Fruit fly (Drosophila melanogaster): ENCODE measurements around the gene Syp.

Syp gene

dm6 chr3R:20756429-20756828, at the start of gene Syp:
Syp (plus strand) TSS chr3R:20756729.
- TF ChIP-seq CG8478 (optimal IDR thresholded peaks at IDR 0.05) (no peak), CTCF (optimal IDR thresholded peaks at IDR 0.05) (no peak)

dm6 chr3R:20714360-20714759, 42.2 kb upstream of the Syp start, which contains the start of gene Oamb:
Oamb (minus strand) TSS chr3R:20714577.
- TF ChIP-seq CG8478 (optimal IDR thresholded peaks at IDR 0.05) (no peak), CTCF (optimal IDR thresholded peaks at IDR 0.05) (no peak)

DNA sequence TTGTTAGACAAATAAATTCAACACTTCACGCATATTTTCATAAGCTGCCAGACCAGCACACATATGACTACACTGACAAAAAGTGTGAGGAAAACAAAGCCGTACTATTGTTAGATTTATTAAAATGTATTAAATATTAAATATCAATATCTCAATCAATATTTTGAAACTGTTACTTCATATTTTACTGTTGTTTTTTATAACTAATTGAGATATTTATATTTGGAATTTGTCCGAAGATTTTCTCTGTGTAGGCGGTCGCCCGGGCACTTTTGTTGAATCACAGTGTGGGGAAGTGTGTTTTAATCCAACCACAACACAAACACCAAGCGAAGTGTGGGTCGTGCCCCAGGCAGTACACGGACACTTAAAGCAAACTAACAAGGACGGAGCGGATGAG, 37.2 kb upstream of the Syp start:
- TF ChIP-seq CG8478 (optimal IDR thresholded peaks at IDR 0.05), result no peak

- no peak for TF ChIP-seq CG8478 (optimal IDR thresholded peaks at IDR 0.05)
- TF ChIP-seq CTCF (optimal IDR thresholded peaks at IDR 0.05), result no peak
Measured at dm6 chr3R:20723491-20723890, 33.0 kb upstream of the Syp start.

dm6 chr3R:20731331-20731730, 25.2 kb upstream of the Syp start, which contains the start of gene CG31205:
CG31205 (plus strand) TSS chr3R:20731631.
- TF ChIP-seq CTCF (optimal IDR thresholded peaks at IDR 0.05) (no peak), CG8478 (optimal IDR thresholded peaks at IDR 0.05) (no peak)

DNA sequence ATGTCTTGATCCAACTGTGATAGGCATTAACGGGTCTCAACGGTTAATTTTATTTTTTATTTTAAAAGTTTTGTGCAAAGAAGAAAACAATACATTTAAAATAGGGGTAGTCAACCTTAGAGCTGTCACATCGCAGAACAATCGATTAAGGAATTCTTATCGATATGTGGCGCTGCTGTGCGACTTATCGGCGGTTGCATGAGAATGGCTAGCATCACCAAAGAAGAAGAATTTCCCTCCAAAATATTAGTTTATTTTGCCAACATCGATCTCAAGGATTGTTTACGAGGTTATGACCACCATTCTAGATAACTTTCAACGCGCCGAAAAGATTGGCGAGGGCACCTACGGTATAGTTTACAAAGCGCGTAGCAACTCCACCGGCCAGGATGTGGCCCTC, 21.1 kb upstream of the Syp start, which contains the start of gene Cdk2:
Gene Cdk2 (plus strand): TSS at position 219 of the 400 bp plus-strand sequence.
- TF ChIP-seq CTCF (optimal IDR thresholded peaks at IDR 0.05) (peak; percentile 45 to 61), CG8478 (optimal IDR thresholded peaks at IDR 0.05) (no peak)

DNA sequence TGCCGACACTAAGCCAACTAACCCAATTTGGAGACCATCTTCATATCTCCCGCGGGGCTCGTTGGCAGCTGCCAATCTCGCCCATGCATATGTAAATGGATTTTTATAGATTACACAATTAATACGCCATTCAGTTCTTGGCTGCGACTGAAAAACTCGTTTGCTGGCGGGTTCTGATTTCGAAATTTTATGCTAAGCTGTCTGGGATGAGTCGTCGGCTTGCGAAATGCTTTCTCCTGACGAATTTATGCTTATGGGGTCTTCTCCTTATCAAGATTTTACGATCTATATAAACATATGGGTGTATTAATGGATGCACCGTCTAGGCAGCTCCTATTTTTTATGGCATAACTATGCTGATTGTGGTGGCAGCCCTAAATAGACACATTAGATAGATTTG, 17.5 kb upstream of the Syp start, which contains the start of gene CG17267:
Gene CG17267 (minus strand): TSS at position 101 of the 400 bp plus-strand sequence.
- no peak for TF ChIP-seq CG8478 (optimal IDR thresholded peaks at IDR 0.05)
- TF ChIP-seq CTCF (optimal IDR thresholded peaks at IDR 0.05), result no peak

DNA sequence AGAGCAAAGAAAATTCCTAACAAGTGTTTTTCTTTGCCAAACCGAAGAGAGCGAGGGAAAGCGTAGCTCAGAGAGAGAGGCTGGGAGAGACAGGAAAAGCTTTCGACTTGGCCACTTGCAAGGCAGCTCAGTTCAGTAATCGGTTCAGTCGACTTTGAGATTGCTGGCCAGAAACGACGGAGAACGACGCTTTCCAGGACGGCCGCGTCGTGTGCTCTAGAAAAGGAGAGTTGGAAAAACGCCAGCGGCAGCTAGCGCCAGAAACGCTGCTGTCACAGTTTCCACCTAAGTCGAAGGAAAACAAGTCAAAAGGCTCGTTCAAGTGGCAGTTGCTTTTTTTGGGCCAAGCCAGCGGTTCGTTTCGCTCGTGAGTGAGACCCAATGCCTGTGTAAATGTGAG, 16.6 kb upstream of the Syp start, which contains the start of gene CG42322:
Gene CG42322 (plus strand): TSS at position 138 of the 400 bp plus-strand sequence.
- TF ChIP-seq CTCF (optimal IDR thresholded peaks at IDR 0.05) (no peak), CG8478 (optimal IDR thresholded peaks at IDR 0.05) (no peak)

DNA sequence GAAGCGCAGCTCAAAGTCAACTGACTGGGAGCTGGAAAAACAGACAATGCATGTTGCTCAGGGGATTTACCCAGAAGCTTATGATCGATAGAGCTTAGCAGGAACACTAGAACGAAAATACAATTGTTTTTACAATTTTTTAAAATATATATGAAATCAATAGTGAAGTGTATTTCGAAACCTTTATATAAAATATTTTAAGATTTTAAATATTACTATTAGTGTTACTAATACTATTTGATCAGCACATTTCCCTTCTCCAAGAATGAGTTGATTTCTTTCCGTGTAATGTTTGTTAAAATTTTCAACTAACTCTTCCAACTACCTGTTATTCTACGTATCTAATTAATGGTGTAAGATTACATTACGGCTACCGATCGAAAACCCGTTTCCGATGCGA, 12.8 kb upstream of the Syp start, which contains the start of gene CG31199:
Gene CG31199 (minus strand): TSS at position 101 of the 400 bp plus-strand sequence.
- no peak for TF ChIP-seq CG8478 (optimal IDR thresholded peaks at IDR 0.05)
- no peak for TF ChIP-seq CTCF (optimal IDR thresholded peaks at IDR 0.05)

dm6 chr3R:20745238-20745637, 11.3 kb upstream of the Syp start, which contains the start of gene CG31200:
CG31200 (minus strand) TSS chr3R:20745338.
- TF ChIP-seq CG8478 (optimal IDR thresholded peaks at IDR 0.05) (no peak), CTCF (optimal IDR thresholded peaks at IDR 0.05) (no peak)

- TF ChIP-seq CTCF (optimal IDR thresholded peaks at IDR 0.05) (no peak), CG8478 (optimal IDR thresholded peaks at IDR 0.05) (no peak)
Measured at dm6 chr3R:20748974-20749373, 7.6 kb upstream of the Syp start, which contains the start of gene Prosalpha4T1. Prosalpha4T1 (minus strand) TSS chr3R:20749074.

- TF ChIP-seq CTCF (optimal IDR thresholded peaks at IDR 0.05) (no peak), CG8478 (optimal IDR thresholded peaks at IDR 0.05) (no peak)
Measured at dm6 chr3R:20749536-20749935, 7.0 kb upstream of the Syp start.

dm6 chr3R:20754991-20755390, 1.5 kb upstream of the Syp start:
- TF ChIP-seq CG8478 (optimal IDR thresholded peaks at IDR 0.05) (no peak), CTCF (optimal IDR thresholded peaks at IDR 0.05) (no peak)

DNA sequence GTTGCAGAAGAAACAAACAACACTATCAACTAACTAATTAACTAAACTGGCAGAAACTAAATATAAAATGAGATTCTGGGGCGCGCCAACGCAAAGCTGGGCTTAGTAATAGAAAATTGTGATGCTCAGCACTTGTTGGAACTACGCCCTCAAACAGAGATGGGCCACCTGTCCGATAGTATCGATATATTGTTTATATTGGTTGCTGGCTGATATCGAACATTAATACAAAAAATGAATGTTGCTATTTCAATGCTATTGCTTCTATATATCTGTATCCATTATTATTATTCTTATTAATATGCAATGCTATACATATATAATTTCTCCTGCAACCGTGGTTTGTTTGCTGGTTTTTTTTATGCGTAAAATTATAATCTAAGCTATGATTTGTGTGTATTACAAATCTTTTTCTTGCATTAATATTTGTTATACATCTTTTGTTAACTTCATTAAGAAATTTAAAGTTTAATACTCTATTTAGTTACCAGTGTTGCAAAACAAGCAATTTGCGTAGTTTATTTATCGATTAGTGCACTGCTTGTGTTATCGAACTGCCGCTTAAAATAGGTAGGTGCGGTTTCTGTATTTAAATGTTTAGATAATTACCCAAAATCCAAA, 5.8 kb downstream of the Syp start, which contains the start of gene CG31195:
Gene CG31195 (minus strand): TSS at position 195 of the 621 bp plus-strand sequence.
- TF ChIP-seq CG8478 (optimal IDR thresholded peaks at IDR 0.05) (no peak), CTCF (optimal IDR thresholded peaks at IDR 0.05) (no peak)

dm6 chr3R:20764058-20764457, 7.5 kb downstream of the Syp start:
- TF ChIP-seq CTCF (optimal IDR thresholded peaks at IDR 0.05), result no peak
- TF ChIP-seq CG8478 (optimal IDR thresholded peaks at IDR 0.05), result no peak
